Fruit fly (Drosophila melanogaster) S2 (cell line): ENCODE results near the gene CG7691.

Experiments used
- CG8478 ChIP-seq: fragments of >200 bp; optimal IDR thresholded peaks from 2 replicates; lab custom pipeline; 2018
- CTCF ChIP-seq, 2 experiments: fragments of >200 bp; optimal IDR thresholded peaks; 2 replicates each; lab custom pipeline; 2018

Gene CG7691

DNA sequence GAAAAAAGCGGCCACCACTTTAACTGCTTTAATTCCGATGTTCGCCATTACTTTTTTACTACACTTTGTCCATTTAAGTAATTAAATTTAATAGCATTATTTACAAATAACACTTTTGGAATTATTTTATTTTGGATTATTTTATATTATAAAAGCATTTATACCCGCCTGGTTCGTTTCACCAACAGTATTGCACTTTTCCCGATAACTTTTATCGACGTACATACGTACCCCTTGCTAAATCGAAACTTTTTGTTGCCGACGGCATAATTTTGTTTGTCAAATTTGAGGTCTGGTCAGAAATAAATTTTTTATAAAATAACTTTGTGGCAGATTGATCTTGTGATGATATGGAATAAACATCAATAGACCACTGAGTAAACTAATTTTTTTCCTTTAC is at the start of gene CG7691:
TSS of gene CG7691 (plus strand) at position 301 of the 400 bp plus-strand sequence.
- TF ChIP-seq CG8478 (lab: Kevin White, UChicago) (no peak), CTCF (optimal IDR thresholded peaks at IDR 0.05; lab: Kevin White, UChicago) (no peak)

DNA sequence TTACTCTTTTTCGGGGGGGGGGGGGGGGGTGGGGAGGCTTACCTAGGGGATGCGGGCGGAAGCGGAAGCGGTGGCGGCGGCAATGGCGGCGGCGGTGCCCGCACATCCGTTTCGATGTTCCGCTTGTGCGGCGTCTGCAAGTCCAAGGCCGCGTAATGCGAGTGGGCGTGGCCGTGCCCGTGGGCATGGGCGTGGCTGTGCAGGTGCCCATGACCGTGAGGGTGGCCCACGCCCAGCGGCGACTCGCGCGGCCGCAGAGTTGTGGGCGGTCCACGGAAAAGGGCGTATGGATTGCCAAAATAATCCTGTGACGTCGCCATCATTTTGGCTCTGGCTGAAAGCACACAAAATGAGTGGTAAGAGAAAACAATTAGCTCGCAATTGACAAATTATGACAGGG is 44.7 kb upstream of the CG7691 start:
- TF ChIP-seq CG8478 (lab: Kevin White, UChicago) (no peak), CTCF (optimal IDR thresholded peaks at IDR 0.05; lab: Kevin White, UChicago) (no peak)

DNA sequence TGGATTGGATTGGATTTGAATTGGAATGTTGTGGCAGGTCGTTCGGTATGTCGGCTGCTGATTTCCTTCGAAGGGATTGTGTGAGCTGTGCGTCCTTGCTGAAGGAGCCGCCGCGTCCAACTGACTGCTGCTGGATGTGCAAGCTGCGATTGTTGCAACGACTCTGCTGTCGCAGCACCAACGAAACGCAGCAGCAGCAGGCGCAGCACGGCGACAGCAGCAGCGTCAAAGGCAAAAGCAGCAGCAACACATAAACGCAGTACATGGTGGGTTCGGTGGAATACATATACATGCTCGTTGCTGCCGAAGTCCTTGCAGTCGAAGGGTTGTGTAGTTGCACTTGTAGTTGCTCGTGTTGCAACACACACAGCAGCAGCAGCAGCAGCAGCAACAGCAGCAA is 14.2 kb upstream of the CG7691 start, which contains the start of gene fru:
TSS of gene fru (minus strand) at position 101 of the 400 bp plus-strand sequence.
- TF ChIP-seq CG8478 (lab: Kevin White, UChicago): no peak

dm6 chr3R:18546159-18546558 is 13.5 kb upstream of the CG7691 start:
- TF ChIP-seq CTCF (optimal IDR thresholded peaks at IDR 0.05; lab: Kevin White, UChicago): no peak
- TF ChIP-seq CG8478 (lab: Kevin White, UChicago): no peak

dm6 chr3R:18546972-18547371 is 12.7 kb upstream of the CG7691 start:
- TF ChIP-seq CG8478 (lab: Kevin White, UChicago) (no peak), CTCF (optimal IDR thresholded peaks at IDR 0.05; lab: Kevin White, UChicago) (no peak)

dm6 chr3R:18548787-18549186 is 10.9 kb upstream of the CG7691 start:
- TF ChIP-seq CG8478 (lab: Kevin White, UChicago): no peak

- TF ChIP-seq CTCF (optimal IDR thresholded peaks at IDR 0.05; lab: Kevin White, UChicago) (no peak), CG8478 (lab: Kevin White, UChicago) (no peak)
Observed at dm6 chr3R:18565073-18565472, 5.4 kb downstream of the CG7691 start, which contains the start of the genes CG43210 and hemo. Gene CG43210 (minus strand): TSS chr3R:18565173. Gene hemo (minus strand): TSS chr3R:18565173.

dm6 chr3R:18572240-18572803 is 12.7 kb downstream of the CG7691 start:
- no peak for TF ChIP-seq CTCF (optimal IDR thresholded peaks at IDR 0.05; lab: Kevin White, UChicago)
- no peak for TF ChIP-seq CG8478 (lab: Kevin White, UChicago)

DNA sequence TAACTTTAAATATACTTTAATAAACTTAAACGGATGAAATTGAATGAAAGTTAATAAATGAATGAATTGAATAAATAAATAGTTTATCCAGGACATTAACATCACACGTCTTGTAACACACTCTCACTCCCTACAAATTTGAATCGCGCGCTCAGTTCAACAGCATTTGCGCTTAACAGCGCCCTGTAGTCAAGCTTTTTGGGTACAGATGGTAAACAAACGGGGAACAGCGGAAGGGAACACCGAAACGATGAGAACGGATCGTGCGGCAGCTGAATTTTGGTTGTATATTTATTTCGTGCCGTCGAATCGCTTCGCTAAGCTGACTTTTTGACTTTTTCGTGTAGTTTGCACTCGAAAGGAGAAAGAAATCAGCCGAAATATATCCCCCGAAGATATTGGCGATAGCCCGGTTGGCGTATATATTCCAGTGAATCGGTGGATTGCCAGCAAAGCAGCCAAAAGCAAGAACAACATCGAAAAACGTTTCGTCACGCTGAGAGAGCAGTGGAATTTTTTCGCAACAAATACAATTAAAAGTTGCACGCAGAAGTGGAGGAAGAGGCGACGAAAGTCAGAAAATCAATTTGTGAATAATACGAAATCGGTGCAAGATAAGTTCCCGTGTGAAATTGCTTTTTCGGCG is 13.3 kb downstream of the CG7691 start, which contains the start of the genes CG7694 and fray:
TSS of gene CG7694 (plus strand) at position 247 of the 646 bp plus-strand sequence.
TSS of gene fray (plus strand) at position 247 of the 646 bp plus-strand sequence.
- TF ChIP-seq CG8478 (lab: Kevin White, UChicago) (no peak), CTCF (optimal IDR thresholded peaks at IDR 0.05; lab: Kevin White, UChicago) (no peak)

dm6 chr3R:18573699-18574259 is 14.1 kb downstream of the CG7691 start:
- no peak for TF ChIP-seq CTCF (optimal IDR thresholded peaks at IDR 0.05; lab: Kevin White, UChicago)
- TF ChIP-seq CG8478 (lab: Kevin White, UChicago): no peak

- no peak for TF ChIP-seq CG8478 (lab: Kevin White, UChicago)
- TF ChIP-seq CTCF (optimal IDR thresholded peaks at IDR 0.05; lab: Kevin White, UChicago): no peak
Observed at dm6 chr3R:18577739-18578417, 18.2 kb downstream of the CG7691 start.

- TF ChIP-seq CTCF (optimal IDR thresholded peaks at IDR 0.05; lab: Kevin White, UChicago) (no peak), CG8478 (lab: Kevin White, UChicago) (no peak)
Observed at dm6 chr3R:18580979-18581378, 21.3 kb downstream of the CG7691 start.

DNA sequence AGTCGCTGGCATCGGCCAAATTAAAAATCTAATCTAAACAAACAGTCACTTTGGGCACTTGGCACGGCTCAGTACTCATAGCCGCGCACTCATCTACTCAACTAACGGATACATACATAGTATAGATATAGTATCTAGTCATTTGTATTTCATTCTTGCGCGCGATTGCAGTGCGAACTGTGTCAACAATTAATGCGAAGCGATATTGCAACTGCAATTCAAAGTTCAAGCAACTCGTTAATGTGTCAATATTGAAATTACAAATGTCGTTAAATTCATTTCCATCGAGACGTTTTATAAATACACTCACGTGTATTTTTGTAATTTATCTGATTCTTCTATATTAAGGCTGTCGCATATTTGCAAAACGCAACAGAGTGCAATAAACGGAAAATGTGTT is 22.6 kb downstream of the CG7691 start:
- TF ChIP-seq CG8478 (lab: Kevin White, UChicago) (no peak), CTCF (optimal IDR thresholded peaks at IDR 0.05; lab: Kevin White, UChicago) (no peak)

DNA sequence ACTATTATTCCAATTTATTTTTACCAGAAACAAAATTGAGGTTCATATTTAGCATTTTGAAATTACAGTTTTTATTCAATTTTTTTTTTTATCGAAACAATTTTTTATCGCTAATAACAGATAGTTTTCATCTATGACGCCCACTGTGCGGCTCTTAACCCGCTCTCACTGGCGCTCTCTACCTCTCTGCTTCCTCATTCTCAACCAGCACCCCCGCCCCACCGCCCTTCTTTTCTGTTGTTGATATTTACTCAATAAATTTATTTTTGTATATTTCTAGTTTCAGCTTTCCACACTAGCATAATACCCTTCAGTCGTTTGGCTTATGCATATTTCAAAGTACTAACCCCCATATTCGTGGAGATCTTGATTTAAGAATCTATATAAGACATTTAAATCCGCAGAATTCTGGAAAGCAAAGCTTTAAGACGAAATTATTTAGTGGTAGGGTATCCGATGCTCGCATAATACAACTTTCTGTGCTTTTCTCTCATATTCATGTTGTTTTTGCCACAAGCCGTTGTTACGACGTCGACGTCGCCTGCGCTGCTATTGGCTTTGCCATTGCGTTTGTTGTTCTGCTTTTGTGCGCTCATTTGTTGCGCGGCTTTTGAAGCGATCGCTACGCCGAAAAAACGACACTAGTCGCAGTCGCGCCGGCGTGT is 24.3 kb downstream of the CG7691 start:
- no peak for TF ChIP-seq CG8478 (lab: Kevin White, UChicago)
- TF ChIP-seq CTCF (optimal IDR thresholded peaks at IDR 0.05; lab: Kevin White, UChicago): no peak
